Worm (Caenorhabditis elegans) whole organism, L3 larva: ENCODE results near the gene htas-1.

ENCODE experiments used
- ama-1 ChIP-seq: fragments of 150-350 bp; optimal IDR thresholded peaks from 2 replicates; lab custom pipeline; 2018
- daf-12 ChIP-seq: fragments of 150-350 bp; optimal IDR thresholded peaks from 2 replicates; lab custom pipeline; 2014; ENCODE audit warnings: missing biosample characterization, missing genetic modification reagents, missing genetic modification characterization
- pha-4 ChIP-seq: fragments of 150-350 bp; optimal IDR thresholded peaks from 2 replicates; lab custom pipeline; 2014; ENCODE audit warnings: missing biosample characterization, missing genetic modification reagents, missing genetic modification characterization
- pqm-1 ChIP-seq: fragments of 150-350 bp; optimal IDR thresholded peaks from 2 replicates; lab custom pipeline; 2017; ENCODE audit warnings: missing biosample characterization, missing genetic modification characterization, inconsistent platforms
- sea-2 ChIP-seq: fragments of 150-350 bp; sonication (generic microtip); optimal IDR thresholded peaks from 4 replicates; lab custom pipeline; 2014; ENCODE audit warnings: missing biosample characterization, missing genetic modification reagents, missing genetic modification characterization
- unc-62 ChIP-seq: fragments of 150-350 bp; sonication (generic microtip); optimal IDR thresholded peaks from 4 replicates; lab custom pipeline; 2014; ENCODE audit warnings: missing biosample characterization, missing genetic modification reagents, missing genetic modification characterization
- zag-1 ChIP-seq: fragments of 150-350 bp; optimal IDR thresholded peaks from 2 replicates; lab custom pipeline; 2014; ENCODE audit warnings: missing biosample characterization, missing genetic modification characterization
- ztf-11 ChIP-seq: fragments of 150-350 bp; optimal IDR thresholded peaks from 2 replicates; lab custom pipeline; 2014; ENCODE audit warnings: missing biosample characterization, missing genetic modification characterization

DNA sequence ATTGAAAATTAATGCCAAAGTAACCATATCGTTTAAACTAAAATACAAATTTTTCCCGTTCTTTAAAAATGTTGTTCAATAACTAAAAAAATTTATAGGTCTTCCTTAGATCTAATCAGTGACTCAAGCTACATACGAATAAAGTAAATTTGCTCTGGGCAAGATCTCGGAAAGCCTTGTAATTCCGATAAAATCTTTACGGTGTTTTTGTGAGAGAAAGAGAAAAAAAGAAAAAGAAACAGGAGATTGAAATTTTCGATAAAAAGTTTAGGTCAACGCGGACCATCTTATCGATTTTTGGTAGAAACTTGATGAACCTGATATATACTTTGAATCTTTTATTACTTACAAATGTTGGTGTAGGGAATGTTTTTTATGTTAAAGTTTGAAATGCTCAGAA lies 39.9 kb upstream of the htas-1 start:
- no peak for TF ChIP-seq daf-12 (tag; lab: Kevin White, UChicago)
- no peak for TF ChIP-seq ama-1
- TF ChIP-seq zag-1 (tag; lab: Kevin White, UChicago) = no peak
- TF ChIP-seq pqm-1 (tag; lab: Kevin White, UChicago) = no peak
- TF ChIP-seq unc-62 = no peak
- TF ChIP-seq sea-2 (GFP tag; lab: Kevin White, UChicago) = no peak
- TF ChIP-seq pha-4 (tag; lab: Kevin White, UChicago) = no peak
- TF ChIP-seq ztf-11 (tag; lab: Kevin White, UChicago) = no peak
